Worm (Caenorhabditis elegans): Measurements from ENCODE around the gene pkg-2.
A peak's percentile ranks its signal among the peaks of the same experiment; 100 is the strongest.

The pkg-2 gene

DNA sequence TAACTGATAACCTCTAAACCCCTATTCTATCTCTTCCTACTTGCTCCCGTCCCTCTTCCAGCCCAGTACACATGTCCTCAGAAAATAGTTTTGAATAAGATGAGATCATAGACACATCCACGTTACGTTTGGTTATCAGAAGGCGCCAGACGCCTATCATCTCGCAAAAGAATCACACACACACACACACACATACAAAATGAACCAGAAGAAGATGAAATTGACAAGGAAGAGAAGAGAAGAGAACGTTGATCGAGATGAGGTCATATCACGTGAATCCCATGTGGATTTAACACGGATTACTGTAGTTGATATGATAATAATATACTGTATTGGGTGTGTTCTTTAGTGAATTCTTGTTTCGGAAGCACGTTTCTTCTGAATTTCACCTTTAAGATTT, 5.4 kb downstream of the pkg-2 start (continued):
- TF ChIP-seq ceh-82 (tag; optimal IDR thresholded peaks at IDR 0.05) (no peak), pha-4 (tag; optimal IDR thresholded peaks at IDR 0.05) (no peak), skn-1 (tag; optimal IDR thresholded peaks at IDR 0.05) (no peak), zag-1 (tag; optimal IDR thresholded peaks at IDR 0.05) (no peak), fos-1 (tag; optimal IDR thresholded peaks at IDR 0.05) (no peak), lin-39 (tag; optimal IDR thresholded peaks at IDR 0.05) (no peak), jun-1 (tag; optimal IDR thresholded peaks at IDR 0.05) (no peak), lin-15B (tag; optimal IDR thresholded peaks at IDR 0.05) (no peak), nhr-237 (tag; optimal IDR thresholded peaks at IDR 0.05) (no peak), egl-5 (tag; optimal IDR thresholded peaks at IDR 0.05) (no peak), ceh-28 (tag; optimal IDR thresholded peaks at IDR 0.05) (peak; percentile 43), ceh-16 (tag; optimal IDR thresholded peaks at IDR 0.05) (no peak), ceh-9 (tag; optimal IDR thresholded peaks at IDR 0.05) (no peak), elt-1 (tag; optimal IDR thresholded peaks at IDR 0.05) (no peak)

ce11 chrIV:8526579-8526978, 5.9 kb downstream of the pkg-2 start:
- TF ChIP-seq pha-4 (tag; optimal IDR thresholded peaks at IDR 0.05): peak; percentile 17
- TF ChIP-seq ceh-82 (tag; optimal IDR thresholded peaks at IDR 0.05): no peak

DNA sequence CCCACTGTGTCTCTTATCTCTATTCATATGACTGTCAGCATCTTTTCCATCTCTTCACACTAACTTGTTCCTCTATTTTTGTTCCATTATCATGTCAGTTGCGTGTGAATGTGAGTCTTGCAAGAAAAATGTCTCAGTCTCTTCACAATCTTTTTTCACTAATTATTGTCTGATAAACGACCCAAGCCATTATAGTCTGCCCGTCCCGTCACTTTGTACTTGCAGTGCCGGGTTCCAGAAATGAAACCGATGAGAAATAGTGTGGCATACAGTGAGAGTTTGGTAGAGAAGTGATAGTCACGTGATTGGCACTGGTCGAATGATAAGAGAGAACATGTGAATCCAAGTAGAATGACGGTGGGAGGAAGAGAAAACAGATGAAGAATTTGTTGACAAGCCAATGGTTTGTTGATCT, 6.9 kb downstream of the pkg-2 start:
- TF ChIP-seq nhr-25 (tag; optimal IDR thresholded peaks at IDR 0.05) (peak; percentile 87), nhr-28 (tag; optimal IDR thresholded peaks at IDR 0.05) (peak; percentile 33), pqm-1 (tag; optimal IDR thresholded peaks at IDR 0.05) (peak; percentile 97), ceh-28 (tag; optimal IDR thresholded peaks at IDR 0.05) (peak; percentile 64), ztf-4 (tag; optimal IDR thresholded peaks at IDR 0.05) (peak; percentile 19), jun-1 (tag; optimal IDR thresholded peaks at IDR 0.05) (peak; percentile 95), skn-1 (tag; optimal IDR thresholded peaks at IDR 0.05) (no peak), eor-1 (tag; optimal IDR thresholded peaks at IDR 0.05) (no peak), egl-27 (tag; optimal IDR thresholded peaks at IDR 0.05) (peak; percentile 81), aly-2 (tag; optimal IDR thresholded peaks at IDR 0.05) (no peak), tbx-2 (tag; optimal IDR thresholded peaks at IDR 0.05) (peak; percentile 78), mml-1 (tag; optimal IDR thresholded peaks at IDR 0.05) (peak; percentile 48), sea-2 (GFP tag; optimal IDR thresholded peaks at IDR 0.05) (no peak), fos-1 (tag; optimal IDR thresholded peaks at IDR 0.05) (peak; percentile 59), zag-1 (tag; optimal IDR thresholded peaks at IDR 0.05) (no peak), nhr-67 (tag; optimal IDR thresholded peaks at IDR 0.05) (no peak), ama-1 (optimal IDR thresholded peaks at IDR 0.05) (peak; percentile 74), hmg-11 (tag; optimal IDR thresholded peaks at IDR 0.05) (no peak), ceh-9 (tag; optimal IDR thresholded peaks at IDR 0.05) (no peak), elt-1 (tag; optimal IDR thresholded peaks at IDR 0.05) (no peak), nhr-77 (tag; optimal IDR thresholded peaks at IDR 0.05) (peak; percentile 57), egl-5 (tag; optimal IDR thresholded peaks at IDR 0.05) (peak; percentile 53), nhr-23 (tag; optimal IDR thresholded peaks at IDR 0.05) (peak; percentile 83), lin-15B (tag; optimal IDR thresholded peaks at IDR 0.05) (no peak), elt-2 (tag; optimal IDR thresholded peaks at IDR 0.05) (peak; percentile 100), ZK546.5 (tag; optimal IDR thresholded peaks at IDR 0.05) (no peak), fkh-2 (tag; optimal IDR thresholded peaks at IDR 0.05) (no peak), nhr-76 (tag; optimal IDR thresholded peaks at IDR 0.05) (peak; percentile 23), snpc-4 (tag; optimal IDR thresholded peaks at IDR 0.05) (no peak), ceh-82 (tag; optimal IDR thresholded peaks at IDR 0.05) (no peak), ceh-16 (tag; optimal IDR thresholded peaks at IDR 0.05) (no peak), daf-12 (tag; optimal IDR thresholded peaks at IDR 0.05) (peak; percentile 8), mdl-1 (tag; optimal IDR thresholded peaks at IDR 0.05) (peak; percentile 86), unc-39 (tag; optimal IDR thresholded peaks at IDR 0.05) (no peak), nhr-237 (tag; optimal IDR thresholded peaks at IDR 0.05) (no peak), pha-4 (tag; optimal IDR thresholded peaks at IDR 0.05) (peak; percentile 68), lsy-12 (tag; optimal IDR thresholded peaks at IDR 0.05) (peak; percentile 78), unc-62 (GFP tag; optimal IDR thresholded peaks at IDR 0.05) (peak; percentile 79), nhr-12 (tag; optimal IDR thresholded peaks at IDR 0.05) (no peak), nhr-43 (tag; optimal IDR thresholded peaks at IDR 0.05; ENCODE audit: poor library complexity, severe bottlenecking) (peak; percentile 92), elt-3 (tag; optimal IDR thresholded peaks at IDR 0.05) (peak; percentile 25 to 95 (median 30)), nhr-11 (tag; optimal IDR thresholded peaks at IDR 0.05) (peak; percentile 89), lin-39 (tag; optimal IDR thresholded peaks at IDR 0.05) (no peak), R02D3.7 (tag; optimal IDR thresholded peaks at IDR 0.05) (peak; percentile 48), ztf-11 (tag; optimal IDR thresholded peaks at IDR 0.05) (no peak), fkh-10 (GFP tag; optimal IDR thresholded peaks at IDR 0.05) (no peak), nfya-1 (tag; optimal IDR thresholded peaks at IDR 0.05; ENCODE audit: insufficient read depth) (peak; percentile 70)
